Worm (Caenorhabditis elegans): Measurements from ENCODE around the gene H10D18.5.

Gene H10D18.5

ce11 chrV:3831616-3832015 lies at the start of gene H10D18.5:
Gene H10D18.5, minus strand, starts transcription at chrV:3831716.
- TF ChIP-seq mls-2 (tag; optimal IDR thresholded peaks at IDR 0.05) (no peak), flh-1 (GFP tag; optimal IDR thresholded peaks at IDR 0.05) (no peak), nhr-237 (tag; optimal IDR thresholded peaks at IDR 0.05) (no peak), unc-39 (tag; optimal IDR thresholded peaks at IDR 0.05) (no peak), nhr-28 (tag; optimal IDR thresholded peaks at IDR 0.05) (no peak), M03D4.4 (tag; optimal IDR thresholded peaks at IDR 0.05) (no peak), elt-1 (tag; optimal IDR thresholded peaks at IDR 0.05; ENCODE audit: borderline replicate concordance, insufficient read depth) (no peak), ces-1 (GFP tag; optimal IDR thresholded peaks at IDR 0.05) (no peak), lin-13 (tag; optimal IDR thresholded peaks at IDR 0.05) (no peak), elt-3 (tag; optimal IDR thresholded peaks at IDR 0.05) (no peak)

DNA sequence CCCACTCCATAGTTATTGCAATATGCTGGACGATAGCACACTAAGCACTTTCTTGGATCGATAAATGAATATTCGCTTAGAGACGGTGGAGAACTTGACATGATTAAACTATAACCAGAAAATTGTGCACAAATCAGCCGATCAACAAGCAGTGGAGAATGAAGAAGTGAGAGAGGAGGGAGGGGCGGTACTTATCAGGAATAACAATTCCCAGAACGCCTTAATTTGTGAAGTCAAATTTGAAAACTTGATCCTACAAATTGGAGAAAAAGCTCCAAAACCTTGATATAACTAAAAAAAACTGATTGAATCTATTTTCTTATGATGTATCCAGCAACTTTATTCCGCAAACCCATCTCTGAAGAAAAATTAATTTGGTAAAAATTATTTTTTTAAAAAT lies 46.7 kb upstream of the H10D18.5 start, which contains the start of gene nhr-159:
Gene nhr-159 (minus strand): TSS at position 101 of the 400 bp plus-strand sequence.
- TF ChIP-seq unc-39 (tag; optimal IDR thresholded peaks at IDR 0.05) (no peak), sptf-1 (tag; optimal IDR thresholded peaks at IDR 0.05) (no peak), lin-13 (tag; optimal IDR thresholded peaks at IDR 0.05) (no peak), ceh-39 (tag; optimal IDR thresholded peaks at IDR 0.05) (no peak), mep-1 (tag; optimal IDR thresholded peaks at IDR 0.05) (no peak), lsy-2 (tag; optimal IDR thresholded peaks at IDR 0.05) (no peak), hlh-1 (tag; optimal IDR thresholded peaks at IDR 0.05) (no peak), ham-2 (GFP tag; optimal IDR thresholded peaks at IDR 0.05) (no peak), mls-2 (tag; optimal IDR thresholded peaks at IDR 0.05) (no peak), snpc-4 (tag; optimal IDR thresholded peaks at IDR 0.05) (no peak), ceh-83 (GFP tag; optimal IDR thresholded peaks at IDR 0.05) (no peak), ceh-43 (GFP tag; optimal IDR thresholded peaks at IDR 0.05) (no peak), bed-3 (GFP tag; optimal IDR thresholded peaks at IDR 0.05) (no peak), nhr-2 (tag; optimal IDR thresholded peaks at IDR 0.05) (no peak), elt-1 (tag; optimal IDR thresholded peaks at IDR 0.05; ENCODE audit: borderline replicate concordance, insufficient read depth) (no peak), tbx-8 (GFP tag; optimal IDR thresholded peaks at IDR 0.05) (no peak), lin-32 (GFP tag; optimal IDR thresholded peaks at IDR 0.05) (no peak), unc-120 (tag; optimal IDR thresholded peaks at IDR 0.05; ENCODE audit: poor library complexity, severe bottlenecking) (no peak)

- TF ChIP-seq pha-4 (tag; optimal IDR thresholded peaks at IDR 0.05) (no peak), mep-1 (tag; optimal IDR thresholded peaks at IDR 0.05) (no peak), nhr-12 (tag; optimal IDR thresholded peaks at IDR 0.05) (no peak)
Measured at ce11 chrV:3877242-3877641, 45.7 kb upstream of the H10D18.5 start.

DNA sequence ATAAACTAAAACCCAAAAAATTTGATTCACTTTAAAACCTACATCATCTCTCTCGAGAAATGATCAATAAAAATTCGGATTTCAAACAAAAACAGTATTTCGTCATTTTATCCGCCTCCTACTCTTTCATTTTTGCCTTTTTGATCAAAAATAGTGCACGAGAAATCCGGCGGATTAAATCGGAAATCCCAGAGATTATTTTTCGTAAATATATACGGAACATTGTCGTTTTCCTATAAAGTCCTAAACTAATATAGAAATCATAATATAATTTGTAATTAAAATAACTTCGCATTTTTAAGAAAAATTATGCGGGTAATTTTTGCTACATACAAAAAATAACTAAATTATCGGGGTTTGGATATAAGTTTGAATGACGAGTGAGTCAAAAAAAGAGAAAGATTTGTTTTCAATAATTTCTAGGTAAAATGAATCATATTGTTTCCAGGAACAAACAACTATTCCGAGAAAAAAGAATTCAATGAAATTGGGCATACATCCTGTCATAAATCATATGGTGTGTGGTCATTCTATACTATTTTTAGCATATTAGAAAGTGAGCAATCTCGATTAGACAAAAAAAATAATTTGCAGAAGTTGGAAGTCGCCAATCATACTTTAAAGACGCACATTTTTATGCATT lies 42.7 kb upstream of the H10D18.5 start, which contains the start of gene nhr-158:
Gene nhr-158 (minus strand): TSS at position 51 of the 643 bp plus-strand sequence.
- TF ChIP-seq pha-4 (tag; optimal IDR thresholded peaks at IDR 0.05) (no peak), drap-1 (GFP tag; optimal IDR thresholded peaks at IDR 0.05) (no peak), sptf-1 (tag; optimal IDR thresholded peaks at IDR 0.05) (no peak), ceh-39 (tag; optimal IDR thresholded peaks at IDR 0.05) (no peak), lin-32 (GFP tag; optimal IDR thresholded peaks at IDR 0.05) (no peak), unc-62 (GFP tag; optimal IDR thresholded peaks at IDR 0.05) (no peak), elt-3 (tag; optimal IDR thresholded peaks at IDR 0.05) (no peak), nhr-76 (tag; optimal IDR thresholded peaks at IDR 0.05) (no peak), lsy-2 (tag; optimal IDR thresholded peaks at IDR 0.05) (no peak), ztf-11 (tag; optimal IDR thresholded peaks at IDR 0.05) (no peak), nhr-237 (tag; optimal IDR thresholded peaks at IDR 0.05) (no peak), hlh-1 (tag; optimal IDR thresholded peaks at IDR 0.05) (no peak), ham-2 (GFP tag; optimal IDR thresholded peaks at IDR 0.05) (no peak), unc-39 (tag; optimal IDR thresholded peaks at IDR 0.05) (no peak), tbx-8 (GFP tag; optimal IDR thresholded peaks at IDR 0.05) (no peak), unc-120 (tag; optimal IDR thresholded peaks at IDR 0.05; ENCODE audit: poor library complexity, severe bottlenecking) (no peak), ceh-83 (GFP tag; optimal IDR thresholded peaks at IDR 0.05) (no peak), bed-3 (GFP tag; optimal IDR thresholded peaks at IDR 0.05) (no peak), M03D4.4 (tag; optimal IDR thresholded peaks at IDR 0.05) (no peak)

- TF ChIP-seq ces-1 (GFP tag; optimal IDR thresholded peaks at IDR 0.05) (peak; percentile 37), bed-3 (GFP tag; optimal IDR thresholded peaks at IDR 0.05) (no peak)
Measured at ce11 chrV:3870359-3870758, 38.8 kb upstream of the H10D18.5 start.
